Fruit fly (Drosophila melanogaster): ENCODE data around the gene Ubi-p63E.

- TF ChIP-seq psq (optimal IDR thresholded peaks at IDR 0.05) (no peak), h (optimal IDR thresholded peaks at IDR 0.05) (no peak), Sin3A (optimal IDR thresholded peaks at IDR 0.05) (no peak), Myc (optimal IDR thresholded peaks at IDR 0.05) (no peak)
These were observed 28.0 kb downstream of the Ubi-p63E start for dm6 chr3L:3875004-3875403.

Measured in Kc167 (cell line).